Fruit fly (Drosophila melanogaster) whole organism, embryonic: ENCODE data around the gene CG34327.

Source experiments
- Awh ChIP-seq: fragments of 200-800 bp; sonication (Bioruptor generic); IDR thresholded peaks from 2 replicates; pipeline ENCODE4, ENCODE4 v1.3.6; 2022; ENCODE audit warnings: missing biosample characterization, missing genetic modification characterization
- Bgb ChIP-seq: fragments of 200-800 bp; sonication (Bioruptor generic); IDR thresholded peaks from 2 replicates; pipeline ENCODE4 v1.3.6; 2022; ENCODE audit warnings: missing biosample characterization, missing genetic modification characterization; ENCODE audit not compliant: partially characterized antibody
- CG10366 ChIP-seq: fragments of 200-800 bp; sonication (Bioruptor generic); IDR thresholded peaks from 2 replicates; pipeline ENCODE4 v1.3.6; 2022; ENCODE audit warnings: missing biosample characterization, missing genetic modification characterization
- CG10959 ChIP-seq: fragments of 200-800 bp; sonication (Bioruptor generic); IDR thresholded peaks from 2 replicates; pipeline ENCODE4 v1.3.6; 2022; ENCODE audit warnings: missing biosample characterization, missing genetic modification characterization
- CG11723 ChIP-seq: fragments of 200-800 bp; sonication (Bioruptor generic); optimal IDR thresholded peaks from 2 replicates; lab custom pipeline; 2017; ENCODE audit warnings: missing biosample characterization, mild to moderate bottlenecking, missing genetic modification characterization
- CG13624 ChIP-seq: fragments of 200-800 bp; sonication (Bioruptor generic); optimal IDR thresholded peaks from 2 replicates; lab custom pipeline; 2016; ENCODE audit warnings: missing biosample characterization, missing genetic modification characterization
- CG14710 ChIP-seq: fragments of 200-800 bp; sonication (Bioruptor generic); optimal IDR thresholded peaks from 3 replicates; lab custom pipeline; 2019; ENCODE audit warnings: missing biosample characterization, mild to moderate bottlenecking, missing genetic modification characterization, moderate library complexity
- CG14860 ChIP-seq: fragments of 200-800 bp; sonication (Bioruptor generic); IDR thresholded peaks from 3 replicates; pipeline ENCODE4 v1.3.6; 2022; ENCODE audit warnings: missing biosample characterization, missing genetic modification characterization; ENCODE audit not compliant: partially characterized antibody
- CG15514 ChIP-seq: fragments of 200-800 bp; sonication (Bioruptor generic); optimal IDR thresholded peaks from 3 replicates; lab custom pipeline; 2017; ENCODE audit warnings: missing biosample characterization, missing genetic modification characterization, mild to moderate bottlenecking, moderate library complexity, missing genetic modification reagents
- CG15601 ChIP-seq: fragments of 200-800 bp; sonication (Bioruptor generic); optimal IDR thresholded peaks from 3 replicates; lab custom pipeline; 2019; ENCODE audit warnings: missing biosample characterization, mild to moderate bottlenecking, missing genetic modification characterization, moderate library complexity
- CG1603 ChIP-seq: fragments of 200-800 bp; sonication (Bioruptor generic); optimal IDR thresholded peaks from 2 replicates; lab custom pipeline; 2019; ENCODE audit warnings: missing biosample characterization, mild to moderate bottlenecking, missing genetic modification characterization, moderate library complexity
- CG18619 ChIP-seq: fragments of 200-800 bp; sonication (Bioruptor generic); optimal IDR thresholded peaks from 3 replicates; lab custom pipeline; 2017; ENCODE audit warnings: missing biosample characterization, mild to moderate bottlenecking, missing genetic modification characterization
- CG2120 ChIP-seq: fragments of 200-800 bp; sonication (Bioruptor generic); optimal IDR thresholded peaks from 3 replicates; lab custom pipeline; 2016; ENCODE audit warnings: missing biosample characterization, missing genetic modification characterization
- CG30431 ChIP-seq: fragments of 200-800 bp; sonication (Bioruptor generic); optimal IDR thresholded peaks from 2 replicates; lab custom pipeline; 2017; ENCODE audit warnings: missing biosample characterization, missing genetic modification characterization
- CG34224 ChIP-seq: fragments of 200-800 bp; sonication (Bioruptor generic); IDR thresholded peaks from 3 replicates; pipeline ENCODE4 v1.3.6; 2022; ENCODE audit warnings: missing biosample characterization, missing genetic modification characterization; ENCODE audit not compliant: partially characterized antibody
- CG7839 ChIP-seq: fragments of 200-800 bp; sonication (Bioruptor generic); optimal IDR thresholded peaks from 3 replicates; lab custom pipeline; 2018; ENCODE audit warnings: missing biosample characterization, mild to moderate bottlenecking, missing genetic modification characterization, moderate library complexity
- CG8089 ChIP-seq: fragments of 200-800 bp; sonication (Bioruptor generic); optimal IDR thresholded peaks from 3 replicates; lab custom pipeline; 2016; ENCODE audit warnings: missing biosample characterization, missing genetic modification characterization
- Deaf1 ChIP-seq: fragments of 200-800 bp; optimal IDR thresholded peaks from 3 replicates; lab custom pipeline; 2019; ENCODE audit warnings: missing biosample characterization, mild to moderate bottlenecking, missing genetic modification characterization, moderate library complexity
- Dll ChIP-seq: fragments of 200-800 bp; sonication (Bioruptor generic); IDR thresholded peaks from 4 replicates; pipeline ENCODE4 v1.3.6; 2022; ENCODE audit warnings: missing biosample characterization, missing genetic modification characterization; ENCODE audit not compliant: partially characterized antibody
- Doc3 ChIP-seq: fragments of 200-800 bp; sonication (Bioruptor generic); IDR thresholded peaks from 3 replicates; pipeline ENCODE4 v1.3.6; 2022; ENCODE audit warnings: missing biosample characterization, missing genetic modification characterization; ENCODE audit not compliant: partially characterized antibody
- Dp ChIP-seq: fragments of 200-800 bp; sonication (Bioruptor generic); optimal IDR thresholded peaks from 2 replicates; lab custom pipeline; 2018; ENCODE audit warnings: missing biosample characterization, mild to moderate bottlenecking, missing genetic modification characterization, moderate library complexity
- E2f2 ChIP-seq: fragments of 200-800 bp; sonication (Bioruptor generic); IDR thresholded peaks from 2 replicates; pipeline ENCODE4 v1.3.6; 2022; ENCODE audit warnings: missing biosample characterization, missing genetic modification characterization
- Ets97D ChIP-seq: fragments of 200-800 bp; sonication (Bioruptor generic); optimal IDR thresholded peaks from 3 replicates; lab custom pipeline; 2016; ENCODE audit warnings: missing biosample characterization, missing genetic modification characterization
- HLH4C ChIP-seq: fragments of 200-800 bp; sonication (Bioruptor generic); IDR thresholded peaks from 3 replicates; pipeline ENCODE4 v1.3.6; 2022; ENCODE audit warnings: missing biosample characterization, missing genetic modification characterization; ENCODE audit not compliant: partially characterized antibody
- HmgZ ChIP-seq: fragments of 200-800 bp; sonication (Bioruptor generic); optimal IDR thresholded peaks from 2 replicates; lab custom pipeline; 2018; ENCODE audit warnings: missing biosample characterization, mild to moderate bottlenecking, missing genetic modification characterization
- MBD-R2 ChIP-seq: fragments of 200-800 bp; sonication (Bioruptor generic); IDR thresholded peaks from 2 replicates; pipeline ENCODE4 v1.3.6; 2022; ENCODE audit warnings: missing biosample characterization, missing genetic modification characterization
- MESR4 ChIP-seq: fragments of 200-800 bp; sonication (Bioruptor generic); optimal IDR thresholded peaks from 2 replicates; lab custom pipeline; 2018; ENCODE audit warnings: missing biosample characterization, mild to moderate bottlenecking, missing genetic modification characterization, moderate library complexity
- Med ChIP-seq: fragments of 200-800 bp; sonication (Bioruptor generic); peaks from one replicate; lab custom pipeline; 2016; ENCODE audit warnings: missing biosample characterization, missing genetic modification characterization, mild to moderate bottlenecking, inconsistent platforms, moderate library complexity
- Ravus ChIP-seq: fragments of 200-800 bp; sonication (Bioruptor generic); IDR thresholded peaks from 2 replicates; pipeline ENCODE4 v1.3.6; 2022; ENCODE audit warnings: missing biosample characterization, missing genetic modification characterization
- TFAM ChIP-seq: fragments of 200-800 bp; sonication (Bioruptor generic); optimal IDR thresholded peaks from 2 replicates; lab custom pipeline; 2017; ENCODE audit warnings: missing biosample characterization, missing genetic modification characterization, inconsistent platforms
- ato ChIP-seq: fragments of 200-800 bp; sonication (Bioruptor generic); IDR thresholded peaks from 2 replicates; pipeline ENCODE4 v1.3.6; 2022; ENCODE audit warnings: missing biosample characterization, missing genetic modification characterization; ENCODE audit not compliant: partially characterized antibody
- bbx ChIP-seq: fragments of 200-800 bp; sonication (Bioruptor generic); IDR thresholded peaks from 2 replicates; pipeline ENCODE4 v1.3.6; 2022; ENCODE audit warnings: missing biosample characterization, missing genetic modification characterization; ENCODE audit not compliant: partially characterized antibody
- her ChIP-seq: fragments of 200-800 bp; sonication (Bioruptor generic); optimal IDR thresholded peaks from 2 replicates; lab custom pipeline; 2016; ENCODE audit warnings: missing biosample characterization, missing genetic modification characterization
- kni ChIP-seq: fragments of 200-800 bp; sonication (Bioruptor generic); optimal IDR thresholded peaks from 3 replicates; lab custom pipeline; 2017; ENCODE audit warnings: mild to moderate bottlenecking, missing biosample characterization, missing genetic modification reagents, missing genetic modification characterization
- knrl ChIP-seq: fragments of 200-800 bp; sonication (Bioruptor generic); IDR thresholded peaks from 3 replicates; pipeline ENCODE4 v1.3.6; 2022; ENCODE audit warnings: missing biosample characterization, missing genetic modification characterization; ENCODE audit not compliant: partially characterized antibody
- nmo ChIP-seq: fragments of 200-800 bp; sonication (Bioruptor generic); optimal IDR thresholded peaks from 2 replicates; lab custom pipeline; 2018; ENCODE audit warnings: missing biosample characterization, mild to moderate bottlenecking, missing genetic modification characterization, moderate library complexity
- row ChIP-seq: fragments of 200-800 bp; sonication (Bioruptor generic); IDR thresholded peaks from 3 replicates; pipeline ENCODE4 v1.3.6; 2022; ENCODE audit warnings: missing biosample characterization, missing genetic modification characterization
- salm ChIP-seq: fragments of 200-800 bp; sonication (Bioruptor generic); optimal IDR thresholded peaks from 2 replicates; lab custom pipeline; 2018; ENCODE audit warnings: missing biosample characterization, mild to moderate bottlenecking, missing genetic modification characterization
- sd ChIP-seq: fragments of 200-800 bp; sonication (Bioruptor generic); optimal IDR thresholded peaks from 3 replicates; lab custom pipeline; 2018; ENCODE audit warnings: missing biosample characterization, mild to moderate bottlenecking, missing genetic modification characterization, moderate library complexity
- sens ChIP-seq: fragments of 200-800 bp; sonication (Bioruptor generic); peaks from one replicate; lab custom pipeline; 2016; ENCODE audit warnings: missing biosample characterization, missing genetic modification characterization
- sens-2 ChIP-seq: fragments of 200-800 bp; sonication (Bioruptor generic); IDR thresholded peaks from 2 replicates; pipeline ENCODE4 v1.3.6; 2022; ENCODE audit warnings: missing biosample characterization, missing genetic modification characterization
- sna ChIP-seq: fragments of 200-800 bp; sonication (Bioruptor generic); IDR thresholded peaks from 2 replicates; pipeline ENCODE4 v1.3.6; 2022; ENCODE audit warnings: missing biosample characterization, missing genetic modification characterization; ENCODE audit not compliant: partially characterized antibody
- stwl ChIP-seq: fragments of 200-800 bp; sonication (Bioruptor generic); optimal IDR thresholded peaks from 3 replicates; lab custom pipeline; 2018; ENCODE audit warnings: missing biosample characterization, mild to moderate bottlenecking, missing genetic modification characterization, moderate library complexity
- tna ChIP-seq: fragments of 200-800 bp; sonication (Bioruptor generic); IDR thresholded peaks from 2 replicates; pipeline ENCODE4 v1.3.6; 2022; ENCODE audit warnings: missing biosample characterization, missing genetic modification characterization; ENCODE audit not compliant: partially characterized antibody
- trem ChIP-seq: fragments of 200-800 bp; optimal IDR thresholded peaks from 3 replicates; lab custom pipeline; 2019; ENCODE audit warnings: missing biosample characterization, mild to moderate bottlenecking, missing genetic modification characterization, moderate library complexity
- unc-4 ChIP-seq: fragments of 200-800 bp; sonication (Bioruptor generic); IDR thresholded peaks from 2 replicates; pipeline ENCODE4 v1.3.6; 2022; ENCODE audit warnings: missing biosample characterization, missing genetic modification characterization; ENCODE audit not compliant: partially characterized antibody
- vnd ChIP-seq: fragments of 200-800 bp; sonication (Bioruptor generic); IDR thresholded peaks from 3 replicates; pipeline ENCODE4 v1.3.6; 2022; ENCODE audit warnings: missing biosample characterization, missing genetic modification characterization; ENCODE audit not compliant: partially characterized antibody

The CG34327 gene

DNA sequence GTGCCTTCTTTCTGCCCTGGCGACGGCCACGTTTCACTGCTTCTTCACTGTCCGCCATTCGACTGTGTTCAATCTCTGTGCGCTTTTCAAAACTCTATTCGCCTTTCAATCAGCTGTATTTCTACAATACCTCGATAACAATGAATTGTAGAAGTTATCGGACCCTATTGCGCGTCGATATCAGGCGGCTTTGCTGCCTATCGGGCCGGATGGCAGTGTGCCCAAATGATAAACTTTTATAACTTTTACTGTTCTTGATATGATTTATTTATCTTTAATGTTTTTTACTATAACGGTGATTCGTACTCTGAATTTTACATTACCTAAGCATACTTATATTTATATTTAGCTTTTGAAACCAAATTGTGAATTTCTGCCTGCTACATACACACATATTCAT is 21.2 kb upstream of the CG34327 start, which contains the start of gene CG8915 (continued):
- peak; percentile 62 for TF ChIP-seq Bgb (GFP tag; lab: Robert Waterston, UW)
- TF ChIP-seq MBD-R2 (GFP tag; lab: Robert Waterston, UW) = peak; percentile 69
- peak; percentile 79 for TF ChIP-seq bbx
- no peak for TF ChIP-seq Awh (GFP tag; lab: Robert Waterston, UW)
- no peak for TF ChIP-seq CG18619 (GFP tag; lab: Kevin White, UChicago)
- no peak for TF ChIP-seq sens-2
- TF ChIP-seq Dp = peak; percentile 44
- peak; percentile 33; the same call in 1 of the 3 replicates for TF ChIP-seq knrl (GFP tag; lab: Robert Waterston, UW)
- peak; percentile 68 for TF ChIP-seq sna
- TF ChIP-seq vnd (GFP tag; lab: Robert Waterston, UW) = peak; percentile 48; the same call in 1 of the 3 replicates
- TF ChIP-seq Dll = peak; percentile 62; the same call in 3 of the 4 replicates
- TF ChIP-seq CG10366 (GFP tag; lab: Robert Waterston, UW) = no peak
- TF ChIP-seq CG15601 = peak; percentile 56
- TF ChIP-seq CG2120 (GFP tag; lab: Kevin White, UChicago) = peak; percentile 24
- peak; percentile 24 for TF ChIP-seq CG15514 (GFP tag; lab: Kevin White, UChicago)
- TF ChIP-seq CG13624 (GFP tag; lab: Kevin White, UChicago) = peak; percentile 9
- TF ChIP-seq unc-4 = peak; percentile 55
- peak; percentile 45 for TF ChIP-seq CG14860 (GFP tag; lab: Robert Waterston, UW)
- peak; percentile 74 for TF ChIP-seq HLH4C
- TF ChIP-seq CG30431 (GFP tag; lab: Kevin White, UChicago) = no peak
- TF ChIP-seq TFAM = no peak
- no peak for TF ChIP-seq Ravus (GFP tag; lab: Robert Waterston, UW)
- TF ChIP-seq CG10959 (GFP tag; lab: Robert Waterston, UW) = no peak
- peak; percentile 34; the same call in 1 of the 2 replicates for TF ChIP-seq E2f2 (GFP tag; lab: Robert Waterston, UW)
- peak; percentile 67 for TF ChIP-seq Med
- no peak for TF ChIP-seq kni (GFP tag; lab: Kevin White, UChicago)
- TF ChIP-seq CG34224 (GFP tag; lab: Robert Waterston, UW) = peak; percentile 77
- TF ChIP-seq MESR4 = peak; percentile 43
- peak; percentile 13 for TF ChIP-seq nmo (GFP tag; lab: Kevin White, UChicago)
- no peak for TF ChIP-seq HmgZ (tag; lab: Kevin White, UChicago)
- TF ChIP-seq CG11723 (GFP tag; lab: Kevin White, UChicago) = no peak
- no peak for TF ChIP-seq Deaf1 (tag; lab: Kevin White, UChicago)
- TF ChIP-seq trem (tag; lab: Kevin White, UChicago) = peak; percentile 22
- peak; percentile 18 for TF ChIP-seq CG7839 (tag; lab: Kevin White, UChicago)
- TF ChIP-seq CG14710 (tag; lab: Kevin White, UChicago) = peak; percentile 30
- no peak for TF ChIP-seq sd (tag; lab: Kevin White, UChicago)
- TF ChIP-seq CG8089 (GFP tag; lab: Kevin White, UChicago) = no peak
- peak; percentile 98 for TF ChIP-seq stwl (tag; lab: Kevin White, UChicago)
- TF ChIP-seq tna (GFP tag; lab: Robert Waterston, UW) = peak; percentile 54
- peak; percentile 45; the same call in 1 of the 3 replicates for TF ChIP-seq Doc3 (GFP tag; lab: Robert Waterston, UW)
- TF ChIP-seq sens = peak; percentile 71
- TF ChIP-seq salm (tag; lab: Kevin White, UChicago) = no peak
- peak; percentile 41 for TF ChIP-seq row (GFP tag; lab: Robert Waterston, UW)
- peak; percentile 25 for TF ChIP-seq CG1603
- TF ChIP-seq ato = peak; percentile 61; the same call in 1 of the 2 replicates
- peak; percentile 9 for TF ChIP-seq Ets97D (GFP tag; lab: Kevin White, UChicago)
- no peak for TF ChIP-seq her
